In the genomic region with DNA sequence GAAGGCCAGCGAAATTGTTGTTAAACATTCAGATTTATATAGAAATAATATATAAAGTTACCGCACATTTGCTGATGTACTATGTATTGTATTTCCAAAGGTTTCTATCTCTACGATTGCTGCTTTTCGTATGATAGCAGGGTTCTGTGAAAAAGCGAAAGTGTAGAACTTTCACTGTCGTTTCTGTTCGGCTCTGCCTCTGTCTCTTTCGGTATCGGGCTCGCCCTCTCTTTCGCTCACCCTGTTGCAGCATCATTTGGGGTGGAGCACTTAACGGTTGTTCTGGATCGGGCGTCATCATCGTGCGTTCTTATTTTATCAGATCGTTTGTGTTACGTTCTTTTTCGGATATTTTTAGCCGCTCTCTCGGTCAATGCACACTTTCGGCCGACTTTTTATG, we compare ENCODE assay signal across 1 fruit fly cellular context.
TF ChIP-seq lines count a peak whose summit lies in the region.

No protein-coding gene starts in this region.

TF ChIP-seq in whole organism, embryonic, 481 proteins besides CTCF, POLR2A, EP300 and RAD21 (continued from another document):
- TF ChIP-seq az2 (GFP tag; optimal IDR thresholded peaks at IDR 0.05; lab: Kevin White, UChicago) (no peak), Nf-YA (GFP tag; IDR thresholded peaks at IDR 0.05; lab: Robert Waterston, UW) (no peak), Deaf1 (tag; optimal IDR thresholded peaks at IDR 0.05; lab: Kevin White, UChicago) (peak; percentile 90), gsb-n (tag; optimal IDR thresholded peaks at IDR 0.05; lab: Kevin White, UChicago) (peak; percentile 55), fd102C (GFP tag; optimal IDR thresholded peaks at IDR 0.05; lab: Kevin White, UChicago) (no peak), sima (GFP tag; optimal IDR thresholded peaks at IDR 0.05; lab: Kevin White, UChicago) (no peak), ftz-f1 (GFP tag; optimal IDR thresholded peaks at IDR 0.05; lab: Kevin White, UChicago) (no peak), CG8944 (GFP tag; optimal IDR thresholded peaks at IDR 0.05; lab: Kevin White, UChicago) (no peak), CG2875 (GFP tag; optimal IDR thresholded peaks at IDR 0.05; lab: Kevin White, UChicago) (peak; percentile 1), CG10147 (GFP tag; optimal IDR thresholded peaks at IDR 0.05; lab: Kevin White, UChicago) (no peak), gcm2 (GFP tag; optimal IDR thresholded peaks at IDR 0.05; lab: Kevin White, UChicago) (no peak), CG17612 (GFP tag; IDR thresholded peaks at IDR 0.05; lab: Robert Waterston, UW) (no peak), Atf6 (GFP tag; IDR thresholded peaks at IDR 0.05; lab: Robert Waterston, UW) (no peak), crp (GFP tag; optimal IDR thresholded peaks at IDR 0.05; lab: Kevin White, UChicago) (no peak), lola (GFP tag; optimal IDR thresholded peaks at IDR 0.05; lab: Kevin White, UChicago) (peak in 1 of 3 experiments; percentile 40), CG12236 (GFP tag; optimal IDR thresholded peaks at IDR 0.05; lab: Kevin White, UChicago) (no peak), CG8765 (GFP tag; IDR thresholded peaks at IDR 0.05; lab: Robert Waterston, UW) (no peak), Med (GFP tag; lab: Kevin White, UChicago) (no peak), CG10431 (GFP tag; optimal IDR thresholded peaks at IDR 0.05; lab: Kevin White, UChicago) (peak; percentile 69), gfzf (GFP tag; optimal IDR thresholded peaks at IDR 0.05; lab: Kevin White, UChicago) (no peak), Mrtf (GFP tag; IDR thresholded peaks at IDR 0.05; lab: Robert Waterston, UW) (no peak), pb (GFP tag; optimal IDR thresholded peaks at IDR 0.05; lab: Kevin White, UChicago) (no peak), CG7786 (GFP tag; optimal IDR thresholded peaks at IDR 0.05; lab: Kevin White, UChicago) (no peak), CrebB (tag; optimal IDR thresholded peaks at IDR 0.05; lab: Kevin White, UChicago) (no peak), CG6813 (GFP tag; optimal IDR thresholded peaks at IDR 0.05; lab: Kevin White, UChicago) (no peak), NK7.1 (GFP tag; optimal IDR thresholded peaks at IDR 0.05; lab: Kevin White, UChicago) (no peak), HLHmδ (GFP tag; optimal IDR thresholded peaks at IDR 0.05; lab: Kevin White, UChicago) (peak; percentile 93), CG4617 (GFP tag; optimal IDR thresholded peaks at IDR 0.05; lab: Kevin White, UChicago; ENCODE audit: borderline replicate concordance) (no peak), nmo (GFP tag; optimal IDR thresholded peaks at IDR 0.05; lab: Kevin White, UChicago) (peak; percentile 3), CG10979 (tag; optimal IDR thresholded peaks at IDR 0.05; lab: Kevin White, UChicago) (peak; percentile 18), CG13296 (GFP tag; optimal IDR thresholded peaks at IDR 0.05; lab: Kevin White, UChicago) (no peak), CG3163 (GFP tag; optimal IDR thresholded peaks at IDR 0.05; lab: Kevin White, UChicago) (no peak), CG3847 (GFP tag; IDR thresholded peaks at IDR 0.05; lab: Robert Waterston, UW) (no peak), CG15601 (tag; optimal IDR thresholded peaks at IDR 0.05; lab: Kevin White, UChicago) (peak; percentile 54), CG8290 (GFP tag; optimal IDR thresholded peaks at IDR 0.05; lab: Kevin White, UChicago) (peak; percentile 4), CG8290 (tag; optimal IDR thresholded peaks at IDR 0.05; lab: Kevin White, UChicago) (peak in 1 of 2 experiments; percentile 62), luna (GFP tag; optimal IDR thresholded peaks at IDR 0.05; lab: Kevin White, UChicago) (no peak), E2f1 (GFP tag; IDR thresholded peaks at IDR 0.05; lab: Robert Waterston, UW) (no peak), CG9609 (GFP tag; optimal IDR thresholded peaks at IDR 0.05; lab: Kevin White, UChicago) (no peak), Ada2b (GFP tag; IDR thresholded peaks at IDR 0.05; lab: Robert Waterston, UW) (no peak), CG1024 (GFP tag; IDR thresholded peaks at IDR 0.05; lab: Robert Waterston, UW) (no peak), trem (tag; optimal IDR thresholded peaks at IDR 0.05; lab: Kevin White, UChicago) (peak; percentile 25), sqz (GFP tag; optimal IDR thresholded peaks at IDR 0.05; lab: Kevin White, UChicago) (peak; percentile 17), sisA (GFP tag; IDR thresholded peaks at IDR 0.05; lab: Robert Waterston, UW) (no peak), unpg (GFP tag; optimal IDR thresholded peaks at IDR 0.05; lab: Kevin White, UChicago) (no peak), CG2202 (tag; optimal IDR thresholded peaks at IDR 0.05; lab: Kevin White, UChicago) (peak; percentile 41), CG17359 (tag; optimal IDR thresholded peaks at IDR 0.05; lab: Kevin White, UChicago) (no peak), exex (tag; optimal IDR thresholded peaks at IDR 0.05; lab: Kevin White, UChicago) (no peak), gcm (GFP tag; optimal IDR thresholded peaks at IDR 0.05; lab: Kevin White, UChicago) (peak; percentile 32), her (GFP tag; optimal IDR thresholded peaks at IDR 0.05; lab: Kevin White, UChicago) (no peak), CG14710 (tag; optimal IDR thresholded peaks at IDR 0.05; lab: Kevin White, UChicago) (peak; percentile 51), CG14014 (GFP tag; IDR thresholded peaks at IDR 0.05; lab: Robert Waterston, UW) (no peak), Dfd (GFP tag; optimal IDR thresholded peaks at IDR 0.05; lab: Kevin White, UChicago) (no peak), CG6791 (GFP tag; IDR thresholded peaks at IDR 0.05; lab: Robert Waterston, UW; ENCODE audit: partially characterized antibody) (no peak), pros (GFP tag; optimal IDR thresholded peaks at IDR 0.05; lab: Kevin White, UChicago) (no peak), Hsf (GFP tag; optimal IDR thresholded peaks at IDR 0.05; lab: Kevin White, UChicago) (no peak), disco-r (GFP tag; optimal IDR thresholded peaks at IDR 0.05; lab: Kevin White, UChicago) (no peak), Spps (tag; optimal IDR thresholded peaks at IDR 0.05; lab: Kevin White, UChicago) (peak; percentile 74), Six4 (GFP tag; optimal IDR thresholded peaks at IDR 0.05; lab: Kevin White, UChicago) (no peak), cg (GFP tag; optimal IDR thresholded peaks at IDR 0.05; lab: Kevin White, UChicago) (no peak), knrl (GFP tag; IDR thresholded peaks at IDR 0.05; lab: Robert Waterston, UW; ENCODE audit: partially characterized antibody) (no peak), sim (GFP tag; IDR thresholded peaks at IDR 0.05; lab: Robert Waterston, UW) (peak; percentile 41; the same call in 1 of the 2 replicates), wor (GFP tag; IDR thresholded peaks at IDR 0.05; lab: Robert Waterston, UW) (no peak), CG12769 (tag; optimal IDR thresholded peaks at IDR 0.05; lab: Kevin White, UChicago) (no peak), Asciz (GFP tag; optimal IDR thresholded peaks at IDR 0.05; lab: Kevin White, UChicago) (peak; percentile 34), CG17361 (GFP tag; IDR thresholded peaks at IDR 0.05; lab: Robert Waterston, UW) (peak; percentile 41; the same call in 1 of the 3 replicates), Antp (GFP tag; optimal IDR thresholded peaks at IDR 0.05; lab: Kevin White, UChicago) (no peak), CG3995 (GFP tag; optimal IDR thresholded peaks at IDR 0.05; lab: Kevin White, UChicago) (no peak), CG34224 (GFP tag; IDR thresholded peaks at IDR 0.05; lab: Robert Waterston, UW; ENCODE audit: partially characterized antibody) (no peak), da (GFP tag; optimal IDR thresholded peaks at IDR 0.05; lab: Kevin White, UChicago) (no peak), kay (GFP tag; optimal IDR thresholded peaks at IDR 0.05; lab: Kevin White, UChicago) (no peak), CG7745 (tag; optimal IDR thresholded peaks at IDR 0.05; lab: Kevin White, UChicago) (no peak), vnd (GFP tag; IDR thresholded peaks at IDR 0.05; lab: Robert Waterston, UW; ENCODE audit: partially characterized antibody) (no peak), bsh (GFP tag; optimal IDR thresholded peaks at IDR 0.05; lab: Kevin White, UChicago) (peak in 1 of 2 experiments; percentile 69), CG14667 (GFP tag; IDR thresholded peaks at IDR 0.05; lab: Robert Waterston, UW) (no peak), bab2 (GFP tag; optimal IDR thresholded peaks at IDR 0.05; lab: Kevin White, UChicago) (no peak), sd (tag; optimal IDR thresholded peaks at IDR 0.05; lab: Kevin White, UChicago) (no peak), CG8478 (optimal IDR thresholded peaks at IDR 0.05; lab: Kevin White, UChicago) (no peak), Awh (GFP tag; IDR thresholded peaks at IDR 0.05; lab: Robert Waterston, UW) (no peak)
